Fruit fly (Drosophila melanogaster): Measurements from ENCODE around the gene Tsp96F.

The Tsp96F gene

dm6 chr3R:25851224-25851682, 30.0 kb downstream of the Tsp96F start, which contains the start of the genes CG14545 and CG5886:
Gene CG14545, minus strand, starts transcription at chr3R:25851291.
Gene CG5886, plus strand, starts transcription at chr3R:25851632.
- TF ChIP-seq kay (GFP tag; ENCODE audit: borderline replicate concordance), result no peak
- TF ChIP-seq ovo (GFP tag; optimal IDR thresholded peaks at IDR 0.05), result peak; percentile 84
- peak; percentile 45 for TF ChIP-seq Crg-1 (GFP tag; optimal IDR thresholded peaks at IDR 0.05)
- no peak for TF ChIP-seq CG11617 (GFP tag; optimal IDR thresholded peaks at IDR 0.05)
- TF ChIP-seq pad (GFP tag; optimal IDR thresholded peaks at IDR 0.05), result peak; percentile 19
- TF ChIP-seq bab1 (GFP tag; optimal IDR thresholded peaks at IDR 0.05), result peak; percentile 49
- peak; percentile 14 for TF ChIP-seq CG14711 (tag; optimal IDR thresholded peaks at IDR 0.05)
- peak; percentile 11 for TF ChIP-seq Hr96 (GFP tag; optimal IDR thresholded peaks at IDR 0.05)

- TF ChIP-seq kay (GFP tag; ENCODE audit: borderline replicate concordance), result no peak
- TF ChIP-seq CG1620 (GFP tag; optimal IDR thresholded peaks at IDR 0.05), result no peak
- TF ChIP-seq CG12768 (GFP tag; optimal IDR thresholded peaks at IDR 0.05), result no peak
- TF ChIP-seq tj (GFP tag; optimal IDR thresholded peaks at IDR 0.05), result no peak
- no peak for TF ChIP-seq CG11617 (GFP tag; optimal IDR thresholded peaks at IDR 0.05)
- no peak for TF ChIP-seq Crg-1 (GFP tag; optimal IDR thresholded peaks at IDR 0.05)
- TF ChIP-seq Mnt (GFP tag; optimal IDR thresholded peaks at IDR 0.05), result no peak
- TF ChIP-seq CG14711 (tag; optimal IDR thresholded peaks at IDR 0.05), result no peak
- no peak for TF ChIP-seq CG5204 (GFP tag; optimal IDR thresholded peaks at IDR 0.05)
- TF ChIP-seq cnc (optimal IDR thresholded peaks at IDR 0.05), result no peak
- TF ChIP-seq pad (GFP tag; optimal IDR thresholded peaks at IDR 0.05), result no peak
- TF ChIP-seq cic (GFP tag; optimal IDR thresholded peaks at IDR 0.05), result no peak
These were observed 49.4 kb downstream of the Tsp96F start, which contains the start of the genes Mst57Da and alpha4GT2 for dm6 chr3R:25831799-25832280. Gene Mst57Da, minus strand, starts transcription at chr3R:25831899. Gene alpha4GT2, plus strand, starts transcription at chr3R:25832230.

dm6 chr3R:25830814-25831213, 50.4 kb downstream of the Tsp96F start, which contains the start of gene Mst57Db:
Gene Mst57Db, minus strand, starts transcription at chr3R:25830914.
- TF ChIP-seq CG14711 (tag; optimal IDR thresholded peaks at IDR 0.05) (no peak), tj (GFP tag; optimal IDR thresholded peaks at IDR 0.05) (no peak), Mnt (GFP tag; optimal IDR thresholded peaks at IDR 0.05) (no peak), ovo (GFP tag; optimal IDR thresholded peaks at IDR 0.05) (no peak), CG33017 (tag; optimal IDR thresholded peaks at IDR 0.05) (no peak), Hr96 (GFP tag; optimal IDR thresholded peaks at IDR 0.05) (no peak), cnc (optimal IDR thresholded peaks at IDR 0.05) (no peak), CG1620 (GFP tag; optimal IDR thresholded peaks at IDR 0.05) (no peak), bab1 (GFP tag; optimal IDR thresholded peaks at IDR 0.05) (no peak), CG5204 (GFP tag; optimal IDR thresholded peaks at IDR 0.05) (no peak), Clk (GFP tag; optimal IDR thresholded peaks at IDR 0.05) (no peak), CG12768 (GFP tag; optimal IDR thresholded peaks at IDR 0.05) (no peak), Crg-1 (GFP tag; optimal IDR thresholded peaks at IDR 0.05) (no peak)

dm6 chr3R:25830128-25830527, 51.1 kb downstream of the Tsp96F start, which contains the start of gene Sfp96F:
Gene Sfp96F, minus strand, starts transcription at chr3R:25830228.
- TF ChIP-seq Mnt (GFP tag; optimal IDR thresholded peaks at IDR 0.05), result no peak

dm6 chr3R:25829598-25829997, 51.6 kb downstream of the Tsp96F start, which contains the start of gene Mst57Dc:
Gene Mst57Dc, minus strand, starts transcription at chr3R:25829698.
- TF ChIP-seq CG1620 (GFP tag; optimal IDR thresholded peaks at IDR 0.05) (no peak), CG33017 (tag; optimal IDR thresholded peaks at IDR 0.05) (no peak), pad (GFP tag; optimal IDR thresholded peaks at IDR 0.05) (no peak), CG11617 (GFP tag; optimal IDR thresholded peaks at IDR 0.05) (no peak), CG12768 (GFP tag; optimal IDR thresholded peaks at IDR 0.05) (no peak), cnc (optimal IDR thresholded peaks at IDR 0.05) (no peak), toe (GFP tag; optimal IDR thresholded peaks at IDR 0.05) (no peak), CG7101 (tag; optimal IDR thresholded peaks at IDR 0.05) (no peak), CG7045 (GFP tag; optimal IDR thresholded peaks at IDR 0.05) (no peak), CG5204 (GFP tag; optimal IDR thresholded peaks at IDR 0.05) (no peak), Crg-1 (GFP tag; optimal IDR thresholded peaks at IDR 0.05) (no peak), Clk (GFP tag; optimal IDR thresholded peaks at IDR 0.05) (no peak), bab1 (GFP tag; optimal IDR thresholded peaks at IDR 0.05) (no peak), kay (GFP tag; ENCODE audit: borderline replicate concordance) (no peak), Hr96 (GFP tag; optimal IDR thresholded peaks at IDR 0.05) (no peak), CG14711 (tag; optimal IDR thresholded peaks at IDR 0.05) (no peak), ovo (GFP tag; optimal IDR thresholded peaks at IDR 0.05) (no peak), cic (GFP tag; optimal IDR thresholded peaks at IDR 0.05) (no peak), Mnt (GFP tag; optimal IDR thresholded peaks at IDR 0.05) (no peak), tj (GFP tag; optimal IDR thresholded peaks at IDR 0.05) (no peak)

Data from whole organism, adult.